Worm (Caenorhabditis elegans) whole organism, L4 larva: Measurements from ENCODE around the gene soc-1.

Experiments
- ama-1 ChIP-seq: fragments of 150-350 bp; optimal IDR thresholded peaks from 2 replicates; lab custom pipeline; 2014; ENCODE audit warnings: inconsistent platforms, mixed read lengths
- dmd-6 ChIP-seq: fragments of 200-800 bp; sonication (Bioruptor generic); IDR thresholded peaks from 2 replicates; pipeline ENCODE4 v1.3.6; 2022; ENCODE audit warnings: missing genetic modification reagents, missing genetic modification characterization, missing compliant biosample characterization
- lir-3 ChIP-seq: sonication (generic microtip); optimal IDR thresholded peaks from 2 replicates; lab custom pipeline; 2016; ENCODE audit warnings: mild to moderate bottlenecking, missing genetic modification characterization, missing compliant biosample characterization
- unc-62 ChIP-seq, 3 experiments: fragments of 150-350 bp in 1 of 3; sonication (generic microtip); optimal IDR thresholded peaks in 2 of 3; peaks in 1 of 3; 1 replicate in 1 of 3; 2 replicates in 2 of 3; lab custom pipeline; 2014 to 2017; ENCODE audit warnings: missing biosample characterization in 3 of 3, missing genetic modification characterization in 3 of 3, missing genetic modification reagents in 3 of 3, missing genotype in 1 of 3

- no peak for TF ChIP-seq lir-3
- TF ChIP-seq dmd-6 (GFP tag; lab: Robert Waterston, UW): no peak
- TF ChIP-seq unc-62 (GFP tag; optimal IDR thresholded peaks at IDR 0.05 in 1 of 2; lab: Kevin White, UChicago): no peak
- no peak for TF ChIP-seq unc-62 (tag; optimal IDR thresholded peaks at IDR 0.05; lab: Kevin White, UChicago)
- TF ChIP-seq ama-1 (lab: Kevin White, UChicago): no peak
Measured at ce11 chrV:4655175-4655574, 12.4 kb downstream of the soc-1 start, which contains the start of gene F41F3.9.
